Worm (Caenorhabditis elegans): ENCODE results near the gene fbxb-84.

DNA sequence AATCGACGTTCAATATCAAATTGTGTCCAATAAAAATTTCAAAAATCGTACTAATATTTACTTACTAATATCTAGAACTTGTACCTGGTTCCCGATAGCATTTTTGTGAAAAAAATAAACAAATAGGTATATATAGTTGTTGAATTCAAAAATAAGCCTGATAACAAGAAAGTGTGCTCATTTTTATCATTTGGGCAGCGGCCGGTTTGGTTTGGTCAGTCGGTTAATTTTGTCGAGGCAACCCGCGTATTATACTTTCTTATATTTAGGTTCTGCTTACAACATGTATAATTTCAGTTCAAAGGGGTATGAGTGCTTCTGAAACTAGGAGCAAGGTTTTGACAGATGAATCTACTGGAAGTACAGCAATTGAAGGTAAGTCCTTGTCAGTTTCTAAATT, 15.6 kb downstream of the fbxb-84 start, which contains the start of the genes nhr-280 and C29F9.2:
- TF ChIP-seq hif-1 (tag; optimal IDR thresholded peaks at IDR 0.05) (no peak), nhr-6 (tag; optimal IDR thresholded peaks at IDR 0.05) (no peak), pha-4 (GFP tag; IDR thresholded peaks at IDR 0.05) (no peak), pha-4 (tag; optimal IDR thresholded peaks at IDR 0.05) (no peak), egl-27 (tag; optimal IDR thresholded peaks at IDR 0.05) (no peak), ceh-82 (tag; optimal IDR thresholded peaks at IDR 0.05) (no peak), duxl-1 (tag; optimal IDR thresholded peaks at IDR 0.05; ENCODE audit: poor library complexity) (no peak), fkh-10 (GFP tag; optimal IDR thresholded peaks at IDR 0.05) (no peak), mdt-29 (GFP tag; IDR thresholded peaks at IDR 0.05) (no peak), ama-1 (optimal IDR thresholded peaks at IDR 0.05) (no peak), dve-1 (tag; optimal IDR thresholded peaks at IDR 0.05; ENCODE audit: insufficient read depth) (peak; percentile 40), nhr-25 (tag; optimal IDR thresholded peaks at IDR 0.05; ENCODE audit: borderline replicate concordance, insufficient read depth) (no peak)
